Worm (Caenorhabditis elegans) whole organism, early embryonic: ENCODE data around the gene F46G10.2.

Source experiments
- B0310.2 ChIP-seq: sonication (generic microtip); optimal IDR thresholded peaks from 2 replicates; lab custom pipeline; 2016; ENCODE audit warnings: mild to moderate bottlenecking, missing genetic modification characterization, missing compliant biosample characterization
- ama-1 ChIP-seq: fragments of 150-350 bp; optimal IDR thresholded peaks from 2 replicates; lab custom pipeline; 2014
- ceh-36 ChIP-seq: sonication (generic microtip); optimal IDR thresholded peaks from 2 replicates; lab custom pipeline; 2016; ENCODE audit warnings: missing genetic modification characterization, inconsistent platforms, missing compliant biosample characterization
- ets-7 ChIP-seq: sonication (generic microtip); optimal IDR thresholded peaks from 2 replicates; lab custom pipeline; 2016; ENCODE audit warnings: missing genotype, missing genetic modification characterization, missing compliant biosample characterization
- hmbx-1 ChIP-seq: sonication (generic microtip); optimal IDR thresholded peaks from 2 replicates; lab custom pipeline; 2016; ENCODE audit warnings: mild to moderate bottlenecking, missing genetic modification characterization, missing compliant biosample characterization
- hmg-4 ChIP-seq: fragments of 200-800 bp; sonication (Bioruptor generic); optimal IDR thresholded peaks from 2 replicates; lab custom pipeline; 2018; ENCODE audit warnings: mild to moderate bottlenecking, missing genetic modification characterization, missing compliant biosample characterization
- hnd-1 ChIP-seq: sonication (generic microtip); optimal IDR thresholded peaks from 2 replicates; lab custom pipeline; 2016; ENCODE audit warnings: missing genetic modification characterization, missing compliant biosample characterization
- pes-1 ChIP-seq: fragments of 200-800 bp; sonication (Bioruptor generic); IDR thresholded peaks from 2 replicates; pipeline ENCODE4 v1.3.6; 2022; ENCODE audit warnings: missing genetic modification reagents, missing genetic modification characterization, missing compliant biosample characterization
- tbx-37 ChIP-seq: fragments of 200-800 bp; sonication (Bioruptor generic); conservative IDR thresholded peaks from 2 replicates; pipeline ENCODE4 v1.3.6; 2022; ENCODE audit warnings: missing genetic modification reagents, missing genetic modification characterization, missing compliant biosample characterization
- tra-4 ChIP-seq: sonication (generic microtip); optimal IDR thresholded peaks from 2 replicates; lab custom pipeline; 2017; ENCODE audit warnings: missing genetic modification characterization, missing compliant biosample characterization

- TF ChIP-seq ama-1 (lab: Kevin White, UChicago) (no peak), tbx-37 (GFP tag; lab: Robert Waterston, UW) (no peak), hmbx-1 (no peak), hmg-4 (GFP tag; lab: Kevin White, UChicago) (no peak), ceh-36 (tag; lab: Kevin White, UChicago) (no peak), B0310.2 (tag; lab: Kevin White, UChicago) (no peak), tra-4 (tag; lab: Kevin White, UChicago) (no peak), ets-7 (tag; lab: Kevin White, UChicago) (no peak), pes-1 (GFP tag; lab: Robert Waterston, UW) (no peak), hnd-1 (no peak)
These were observed 54.1 kb downstream of the F46G10.2 start, which contains the start of the genes C49F8.14 and gem-1 for ce11 chrX:13376851-13377250.
